Worm (Caenorhabditis elegans): ENCODE results near the gene Y39A1A.9.

ce11 chrIII:10605049-10605448 lies 28.3 kb downstream of the Y39A1A.9 start, which contains the start of gene rabx-5:
- TF ChIP-seq M03D4.4 (tag; optimal IDR thresholded peaks at IDR 0.05) (no peak), bed-3 (GFP tag; optimal IDR thresholded peaks at IDR 0.05) (no peak), ztf-11 (tag; optimal IDR thresholded peaks at IDR 0.05) (no peak), nhr-76 (tag; optimal IDR thresholded peaks at IDR 0.05) (no peak), nhr-12 (tag; optimal IDR thresholded peaks at IDR 0.05) (no peak), pha-4 (tag; optimal IDR thresholded peaks at IDR 0.05) (no peak), snpc-4 (tag; optimal IDR thresholded peaks at IDR 0.05) (no peak), mep-1 (tag; optimal IDR thresholded peaks at IDR 0.05) (no peak), nhr-28 (tag; optimal IDR thresholded peaks at IDR 0.05) (no peak), lin-32 (GFP tag; optimal IDR thresholded peaks at IDR 0.05) (no peak)
